Worm (Caenorhabditis elegans): ENCODE results near the gene aex-2.

ce11 chrX:9679427-9679826 lies 26.5 kb upstream of the aex-2 start:
- no peak for TF ChIP-seq T07F8.4 (tag; optimal IDR thresholded peaks at IDR 0.05)
- TF ChIP-seq ekl-4 (GFP tag; IDR thresholded peaks at IDR 0.05), result no peak

Measured in whole organism, young adult.